Worm (Caenorhabditis elegans) whole organism, L4 larva: ENCODE measurements around the gene Y62E10A.13.

Experiments
- F26F4.8 ChIP-seq: fragments of 200-800 bp; sonication (Bioruptor generic); conservative IDR thresholded peaks from 2 replicates; pipeline ENCODE4 v1.3.6; 2022; ENCODE audit warnings: missing genetic modification characterization, missing compliant biosample characterization
- F49E8.2 ChIP-seq: sonication (generic microtip); optimal IDR thresholded peaks from 2 replicates; lab custom pipeline; 2016; ENCODE audit warnings: missing compliant biosample characterization, mild to moderate bottlenecking, missing genetic modification characterization, borderline replicate concordance
- R02D3.7 ChIP-seq: fragments of 150-350 bp; sonication (generic microtip); optimal IDR thresholded peaks from 3 replicates; lab custom pipeline; 2014; ENCODE audit warnings: missing biosample characterization, missing genetic modification characterization
- T20F7.1 ChIP-seq: fragments of 200-800 bp; sonication (Bioruptor generic); optimal IDR thresholded peaks from 2 replicates; lab custom pipeline; 2018; ENCODE audit warnings: mild to moderate bottlenecking, missing genetic modification characterization, missing compliant biosample characterization
- Y48G9A.11 ChIP-seq: fragments of 200-800 bp; sonication (Bioruptor generic); IDR thresholded peaks from 2 replicates; pipeline ENCODE4 v1.3.6; 2022; ENCODE audit warnings: missing genetic modification reagents, missing genetic modification characterization, missing compliant biosample characterization
- ceh-20 ChIP-seq: fragments of 200-800 bp; sonication (Bioruptor generic); IDR thresholded peaks from 2 replicates; pipeline ENCODE4 v1.3.6; 2022; ENCODE audit warnings: missing genetic modification reagents, missing genetic modification characterization, missing compliant biosample characterization
- ceh-62 ChIP-seq: sonication (generic microtip); optimal IDR thresholded peaks from 2 replicates; lab custom pipeline; 2017; ENCODE audit warnings: missing biosample characterization, missing genetic modification characterization
- ceh-82 ChIP-seq: sonication (generic microtip); optimal IDR thresholded peaks from 2 replicates; lab custom pipeline; 2017; ENCODE audit warnings: missing biosample characterization, missing genetic modification characterization
- dmd-6 ChIP-seq: fragments of 200-800 bp; sonication (Bioruptor generic); IDR thresholded peaks from 2 replicates; pipeline ENCODE4 v1.3.6; 2022; ENCODE audit warnings: missing genetic modification reagents, missing genetic modification characterization, missing compliant biosample characterization
- dmd-9 ChIP-seq: fragments of 200-800 bp; sonication (Bioruptor generic); IDR thresholded peaks from 2 replicates; pipeline ENCODE4 v1.3.6; 2022; ENCODE audit warnings: missing genetic modification reagents, missing genetic modification characterization, missing compliant biosample characterization
- dpl-1 ChIP-seq: fragments of 150-350 bp; optimal IDR thresholded peaks from 2 replicates; lab custom pipeline; 2014; ENCODE audit warnings: missing biosample characterization, missing genetic modification reagents, missing genetic modification characterization
- dve-1 ChIP-seq: sonication (generic microtip); optimal IDR thresholded peaks from 2 replicates; lab custom pipeline; 2017; ENCODE audit warnings: antibody characterized with exemption, mild to moderate bottlenecking, missing genetic modification characterization, missing compliant biosample characterization; ENCODE audit not compliant: insufficient read depth
- egl-27 ChIP-seq: sonication (generic microtip); optimal IDR thresholded peaks from 3 replicates; lab custom pipeline; 2017; ENCODE audit warnings: missing biosample characterization, missing genetic modification reagents, missing genetic modification characterization
- hlh-11 ChIP-seq: fragments of 200-800 bp; sonication (Bioruptor generic); optimal IDR thresholded peaks from 2 replicates; lab custom pipeline; 2018; ENCODE audit warnings: mild to moderate bottlenecking, missing genetic modification characterization, missing compliant biosample characterization
- hlh-30 ChIP-seq: sonication (generic microtip); optimal IDR thresholded peaks from 2 replicates; lab custom pipeline; 2017; ENCODE audit warnings: antibody characterized with exemption, mild to moderate bottlenecking, missing genetic modification characterization, missing compliant biosample characterization; ENCODE audit not compliant: insufficient read depth
- hmg-1.1 ChIP-seq: fragments of 200-800 bp; sonication (Bioruptor generic); IDR thresholded peaks from 2 replicates; pipeline ENCODE4 v1.3.6; 2022; ENCODE audit warnings: missing genetic modification reagents, missing genetic modification characterization, missing compliant biosample characterization
- lin-13 ChIP-seq: fragments of 150-350 bp; optimal IDR thresholded peaks from 2 replicates; lab custom pipeline; 2014; ENCODE audit warnings: missing biosample characterization, missing genetic modification reagents, missing genetic modification characterization
- lin-29 ChIP-seq: fragments of 200-800 bp; sonication (Bioruptor generic); IDR thresholded peaks from 2 replicates; pipeline ENCODE4 v1.3.6; 2022; ENCODE audit warnings: missing genetic modification reagents, missing genetic modification characterization, missing compliant biosample characterization
- lin-39 ChIP-seq: fragments of 150-350 bp; optimal IDR thresholded peaks from 2 replicates; lab custom pipeline; 2014; ENCODE audit warnings: missing biosample characterization, missing genetic modification reagents, missing genetic modification characterization
- lir-3 ChIP-seq: sonication (generic microtip); optimal IDR thresholded peaks from 2 replicates; lab custom pipeline; 2016; ENCODE audit warnings: mild to moderate bottlenecking, missing genetic modification characterization, missing compliant biosample characterization
- lsy-2 ChIP-seq, 2 experiments: fragments of 150-350 bp in 1 of 2; sonication (generic microtip) in 1 of 2; optimal IDR thresholded peaks; 2 replicates each; lab custom pipeline; 2014 to 2017; ENCODE audit warnings: missing biosample characterization in 2 of 2, missing genetic modification characterization in 2 of 2
- madf-9 ChIP-seq: fragments of 200-800 bp; sonication (Bioruptor generic); conservative IDR thresholded peaks from 2 replicates; pipeline ENCODE4 v1.3.6; 2022; ENCODE audit warnings: missing genetic modification reagents, missing genetic modification characterization, missing compliant biosample characterization
- mdl-1 ChIP-seq, 2 experiments: fragments of 150-350 bp in 1 of 2; sonication (generic microtip) in 1 of 2; optimal IDR thresholded peaks; 2 replicates each; lab custom pipeline; 2014 to 2017; ENCODE audit warnings: missing biosample characterization in 2 of 2, missing genetic modification characterization in 2 of 2
- mdt-29 ChIP-seq: fragments of 200-800 bp; sonication (Bioruptor generic); IDR thresholded peaks from 2 replicates; pipeline ENCODE4 v1.3.6; 2022; ENCODE audit warnings: missing genetic modification reagents, missing genetic modification characterization, missing compliant biosample characterization
- mep-1 ChIP-seq: fragments of 150-350 bp; sonication (generic microtip); optimal IDR thresholded peaks from 3 replicates; lab custom pipeline; 2014; ENCODE audit warnings: missing biosample characterization, missing genetic modification characterization
- mes-2 ChIP-seq: sonication (generic microtip); optimal IDR thresholded peaks from 2 replicates; lab custom pipeline; 2016; ENCODE audit warnings: missing genotype, mild to moderate bottlenecking, missing genetic modification characterization, missing compliant biosample characterization; ENCODE audit not compliant: poor library complexity, severe bottlenecking
- mxl-3 ChIP-seq: fragments of 200-800 bp; sonication (Bioruptor generic); optimal IDR thresholded peaks from 2 replicates; lab custom pipeline; 2018; ENCODE audit warnings: mild to moderate bottlenecking, missing genetic modification characterization, missing compliant biosample characterization
- nhr-102 ChIP-seq: sonication (generic microtip); optimal IDR thresholded peaks from 2 replicates; lab custom pipeline; 2016; ENCODE audit warnings: mild to moderate bottlenecking, missing genetic modification characterization, moderate library complexity, missing compliant biosample characterization
- nhr-11 ChIP-seq: fragments of 150-350 bp; optimal IDR thresholded peaks from 2 replicates; lab custom pipeline; 2014; ENCODE audit warnings: missing biosample characterization, missing genetic modification characterization
- nhr-111 ChIP-seq: fragments of 200-800 bp; sonication (Bioruptor generic); optimal IDR thresholded peaks from 2 replicates; lab custom pipeline; 2018; ENCODE audit warnings: mild to moderate bottlenecking, missing genetic modification characterization, missing compliant biosample characterization
- nhr-237 ChIP-seq: sonication (generic microtip); optimal IDR thresholded peaks from 2 replicates; lab custom pipeline; 2017; ENCODE audit warnings: missing biosample characterization, missing genetic modification characterization
- nhr-25 ChIP-seq: sonication (generic microtip); optimal IDR thresholded peaks from 2 replicates; lab custom pipeline; 2017; ENCODE audit warnings: missing genetic modification characterization, mild to moderate bottlenecking, missing compliant biosample characterization, antibody characterized with exemption, moderate library complexity, borderline replicate concordance; ENCODE audit not compliant: insufficient read depth
- nhr-28 ChIP-seq: fragments of 150-350 bp; optimal IDR thresholded peaks from 2 replicates; lab custom pipeline; 2014; ENCODE audit warnings: missing biosample characterization, missing genetic modification characterization
- nhr-41 ChIP-seq: fragments of 200-800 bp; sonication (Bioruptor generic); IDR thresholded peaks from 2 replicates; pipeline ENCODE4 v1.3.6; 2022; ENCODE audit warnings: missing genetic modification reagents, missing genetic modification characterization, missing compliant biosample characterization
- nhr-42 ChIP-seq: fragments of 200-800 bp; sonication (Bioruptor generic); IDR thresholded peaks from 2 replicates; pipeline ENCODE4 v1.3.6; 2022; ENCODE audit warnings: missing genetic modification characterization, missing compliant biosample characterization
- nhr-76 ChIP-seq: fragments of 150-350 bp; optimal IDR thresholded peaks from 2 replicates; lab custom pipeline; 2014; ENCODE audit warnings: missing biosample characterization, missing genetic modification characterization
- pha-4 ChIP-seq, 2 experiments: fragments of 150-350 bp in 1 of 2; fragments of 200-800 bp in 1 of 2; sonication (Bioruptor generic) in 1 of 2; IDR thresholded peaks in 1 of 2; optimal IDR thresholded peaks in 1 of 2; 2 replicates each; pipeline versions ENCODE4 v1.3.6 to Lab custom; 2014 to 2022; ENCODE audit warnings: missing genetic modification characterization in 2 of 2, missing genetic modification reagents in 2 of 2, missing biosample characterization in 1 of 2, missing compliant biosample characterization in 1 of 2
- pqm-1 ChIP-seq: sonication (generic microtip); optimal IDR thresholded peaks from 2 replicates; lab custom pipeline; 2017; ENCODE audit warnings: missing biosample characterization, missing genetic modification characterization
- set-16 ChIP-seq: fragments of 200-800 bp; sonication (Bioruptor generic); IDR thresholded peaks from 2 replicates; pipeline ENCODE4 v1.3.6; 2022; ENCODE audit warnings: missing genetic modification reagents, missing genetic modification characterization, missing compliant biosample characterization
- snpc-1.2 ChIP-seq: fragments of 200-800 bp; sonication (Bioruptor generic); IDR thresholded peaks from 2 replicates; pipeline ENCODE4 v1.3.6; 2022; ENCODE audit warnings: missing genetic modification reagents, missing genetic modification characterization, missing compliant biosample characterization
- snpc-4 ChIP-seq: fragments of 150-350 bp; optimal IDR thresholded peaks from 2 replicates; lab custom pipeline; 2014; ENCODE audit warnings: missing biosample characterization, missing genetic modification characterization
- spr-3 ChIP-seq: fragments of 200-800 bp; sonication (Bioruptor generic); optimal IDR thresholded peaks from 2 replicates; lab custom pipeline; 2018; ENCODE audit warnings: mild to moderate bottlenecking, missing genetic modification characterization, missing compliant biosample characterization
- tra-1 ChIP-seq: fragments of 200-800 bp; sonication (Bioruptor generic); IDR thresholded peaks from 2 replicates; pipeline ENCODE4 v1.3.6; 2022; ENCODE audit warnings: missing genetic modification reagents, missing genetic modification characterization, missing compliant biosample characterization
- zag-1 ChIP-seq: fragments of 150-350 bp; optimal IDR thresholded peaks from 2 replicates; lab custom pipeline; 2014; ENCODE audit warnings: missing biosample characterization, missing genetic modification characterization

Gene Y62E10A.13

ce11 chrIV:13422200-13422599 lies 23.3 kb upstream of the Y62E10A.13 start, which contains the start of gene nol-9:
nol-9 (plus strand) TSS chrIV:13422500.
- no peak for TF ChIP-seq Y48G9A.11 (GFP tag; lab: Robert Waterston, UW)
- TF ChIP-seq snpc-1.2 (GFP tag; lab: Robert Waterston, UW) = no peak
- no peak for TF ChIP-seq nhr-237
- TF ChIP-seq F26F4.8 = no peak
- TF ChIP-seq lin-39 (tag; lab: Kevin White, UChicago) = no peak
- no peak for TF ChIP-seq lir-3 (tag; lab: Kevin White, UChicago)
- no peak for TF ChIP-seq egl-27 (tag; lab: Kevin White, UChicago)
- TF ChIP-seq nhr-41 (GFP tag; lab: Robert Waterston, UW) = no peak
- TF ChIP-seq set-16 (GFP tag; lab: Robert Waterston, UW) = no peak
- no peak for TF ChIP-seq nhr-102
- TF ChIP-seq dmd-6 (GFP tag; lab: Robert Waterston, UW) = no peak
- TF ChIP-seq hlh-30 (tag; lab: Kevin White, UChicago) = no peak
- TF ChIP-seq snpc-4 (tag; lab: Kevin White, UChicago) = no peak
- TF ChIP-seq lin-13 (GFP tag; lab: Kevin White, UChicago) = no peak
- TF ChIP-seq hlh-11 (tag; lab: Kevin White, UChicago) = no peak
- TF ChIP-seq nhr-42 = no peak
- TF ChIP-seq R02D3.7 (tag; lab: Kevin White, UChicago) = no peak

ce11 chrIV:13415739-13416271 lies 17.0 kb upstream of the Y62E10A.13 start, which contains the start of the genes pik-1 and aptf-2:
pik-1 (plus strand) TSS chrIV:13416041.
aptf-2 (minus strand) TSS chrIV:13416051.
- TF ChIP-seq zag-1 (tag; lab: Kevin White, UChicago) (no peak), T20F7.1 (GFP tag; lab: Kevin White, UChicago) (peak; percentile 61), nhr-25 (tag; lab: Kevin White, UChicago) (no peak), lsy-2 (tag; optimal IDR thresholded peaks at IDR 0.05; lab: Kevin White, UChicago) (peak in 1 of 2 experiments; percentile 17), dpl-1 (GFP tag; lab: Kevin White, UChicago) (peak; percentile 12), dve-1 (tag; lab: Kevin White, UChicago) (no peak), nhr-11 (tag; lab: Kevin White, UChicago) (no peak)
- TF ChIP-seq, all 104 proteins: peak for 3

- TF ChIP-seq ceh-20 (GFP tag; lab: Robert Waterston, UW) = no peak
- no peak for TF ChIP-seq lin-29
- TF ChIP-seq madf-9 (GFP tag; lab: Robert Waterston, UW) = no peak
- TF ChIP-seq mep-1 (tag; lab: Kevin White, UChicago) = peak; percentile 4
- TF ChIP-seq dmd-9 = no peak
- no peak for TF ChIP-seq mdt-29 (GFP tag; lab: Robert Waterston, UW)
- TF ChIP-seq pha-4 (GFP tag; IDR thresholded peaks at IDR 0.05; lab: Robert Waterston, UW) = no peak
- TF ChIP-seq pha-4 (tag; optimal IDR thresholded peaks at IDR 0.05; lab: Kevin White, UChicago) = no peak
- peak; percentile 47; the same call in 1 of the 2 replicates for TF ChIP-seq hmg-1.1 (GFP tag; lab: Robert Waterston, UW)
- peak; percentile 91 for TF ChIP-seq hlh-30 (tag; lab: Kevin White, UChicago)
- TF ChIP-seq lsy-2 (tag; optimal IDR thresholded peaks at IDR 0.05; lab: Kevin White, UChicago) = peak in 1 of 2 experiments; percentile 28
- peak in 1 of 2 experiments; percentile 13 for TF ChIP-seq mdl-1 (tag; optimal IDR thresholded peaks at IDR 0.05; lab: Kevin White, UChicago)
- no peak for TF ChIP-seq tra-1 (GFP tag; lab: Robert Waterston, UW)
- no peak for TF ChIP-seq nhr-111 (GFP tag; lab: Kevin White, UChicago)
- no peak for TF ChIP-seq dmd-6 (GFP tag; lab: Robert Waterston, UW)
- no peak for TF ChIP-seq nhr-42
- no peak for TF ChIP-seq lin-13 (GFP tag; lab: Kevin White, UChicago)
- TF ChIP-seq pqm-1 (tag; lab: Kevin White, UChicago) = no peak
- TF ChIP-seq nhr-28 (tag; lab: Kevin White, UChicago) = no peak
- no peak for TF ChIP-seq ceh-62
- TF ChIP-seq ceh-82 (tag; lab: Kevin White, UChicago) = no peak
- TF ChIP-seq dve-1 (tag; lab: Kevin White, UChicago) = peak; percentile 25
- TF ChIP-seq nhr-76 = no peak
- no peak for TF ChIP-seq F49E8.2 (tag; lab: Kevin White, UChicago)
- TF ChIP-seq mxl-3 (GFP tag; lab: Kevin White, UChicago) = peak; percentile 71
- peak; percentile 33 for TF ChIP-seq mes-2 (tag; lab: Kevin White, UChicago)
- no peak for TF ChIP-seq spr-3 (GFP tag; lab: Kevin White, UChicago)
Measured at ce11 chrIV:13412845-13413383, 14.1 kb upstream of the Y62E10A.13 start, which contains the start of gene gcl-1. gcl-1 (minus strand) TSS chrIV:13412895.
